Worm (Caenorhabditis elegans): ENCODE data around the gene T15B12.1.

DNA sequence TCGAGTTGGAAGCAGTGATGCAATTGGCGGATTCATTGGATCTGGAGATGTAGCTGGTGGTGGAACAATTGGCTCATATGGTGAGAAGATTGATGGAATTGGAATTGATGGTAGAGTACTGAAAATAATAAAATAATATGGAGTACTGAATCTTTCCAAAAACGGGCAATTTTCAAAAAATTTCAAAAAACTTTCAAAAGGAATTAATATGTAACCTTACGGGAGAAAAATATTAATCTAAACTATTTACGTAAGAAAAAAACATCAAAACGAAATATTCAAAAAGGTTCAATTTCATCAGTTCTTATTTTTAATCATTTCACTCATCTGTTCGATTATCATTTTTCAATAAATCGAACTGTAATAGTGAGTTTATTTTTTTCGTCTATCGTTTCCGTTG is 18.2 kb upstream of the T15B12.1 start, which contains the start of gene ZC395.4:
- TF ChIP-seq flt-1 (GFP tag; IDR thresholded peaks at IDR 0.05), result no peak
- no peak for TF ChIP-seq ama-1 (optimal IDR thresholded peaks at IDR 0.05)
- no peak for TF ChIP-seq ceh-13 (GFP tag; optimal IDR thresholded peaks at IDR 0.05)
- TF ChIP-seq pes-1 (GFP tag; IDR thresholded peaks at IDR 0.05), result no peak
- TF ChIP-seq tbx-11 (GFP tag; IDR thresholded peaks at IDR 0.05), result no peak
- no peak for TF ChIP-seq hmbx-1 (tag; optimal IDR thresholded peaks at IDR 0.05)

All from whole organism, early embryonic.